Worm (Caenorhabditis elegans): ENCODE results near the gene clec-226.

ce11 chrV:13949010-13949409 lies 2.2 kb downstream of the clec-226 start, which contains the start of gene R10D12.6:
- TF ChIP-seq ceh-82 (tag; optimal IDR thresholded peaks at IDR 0.05) (no peak), elt-1 (tag; optimal IDR thresholded peaks at IDR 0.05) (no peak), snpc-4 (tag; optimal IDR thresholded peaks at IDR 0.05) (no peak), fos-1 (tag; optimal IDR thresholded peaks at IDR 0.05) (peak; percentile 27), egl-27 (tag; optimal IDR thresholded peaks at IDR 0.05) (no peak), lin-39 (tag; optimal IDR thresholded peaks at IDR 0.05) (no peak), blmp-1 (tag; optimal IDR thresholded peaks at IDR 0.05; ENCODE audit: insufficient read depth) (no peak)
